Worm (Caenorhabditis elegans) whole organism, L1 larva: Measurements from ENCODE around the gene alg-1.

Experiments
- aha-1 ChIP-seq: fragments of 150-350 bp; optimal IDR thresholded peaks from 2 replicates; lab custom pipeline; 2014; ENCODE audit warnings: missing biosample characterization, missing genetic modification characterization
- aly-2 ChIP-seq: fragments of 150-350 bp; optimal IDR thresholded peaks from 2 replicates; lab custom pipeline; 2014; ENCODE audit warnings: missing biosample characterization, missing genetic modification characterization
- blmp-1 ChIP-seq: fragments of 150-350 bp; optimal IDR thresholded peaks from 2 replicates; lab custom pipeline; 2014; ENCODE audit warnings: missing biosample characterization, missing genetic modification characterization
- ceh-82 ChIP-seq, 3 experiments: fragments of 150-350 bp in 1 of 3; sonication (generic microtip) in 2 of 3; optimal IDR thresholded peaks; 2 replicates each; lab custom pipeline; 2014 to 2017; ENCODE audit warnings: missing biosample characterization in 3 of 3, missing genetic modification characterization in 3 of 3
- ceh-88 ChIP-seq: fragments of 200-800 bp; sonication (Bioruptor generic); IDR thresholded peaks from 2 replicates; pipeline ENCODE4 v1.3.6; 2022; ENCODE audit warnings: missing genetic modification characterization, missing compliant biosample characterization
- ceh-90 ChIP-seq: sonication (generic microtip); optimal IDR thresholded peaks from 2 replicates; lab custom pipeline; 2016; ENCODE audit warnings: missing genetic modification characterization, missing compliant biosample characterization
- efl-1 ChIP-seq, 4 experiments: fragments of 150-350 bp; optimal IDR thresholded peaks in 3 of 4; peaks in 1 of 4; 1 replicate in 1 of 4; 2 replicates in 3 of 4; lab custom pipeline; 2014; ENCODE audit warnings: missing biosample characterization in 2 of 4, missing genetic modification characterization in 2 of 4, missing genetic modification reagents in 2 of 4
- efl-3 ChIP-seq: fragments of 200-800 bp; sonication (Bioruptor generic); optimal IDR thresholded peaks from 2 replicates; lab custom pipeline; 2018; ENCODE audit warnings: mild to moderate bottlenecking, missing genetic modification characterization, missing compliant biosample characterization
- elt-2 ChIP-seq: sonication (generic microtip); optimal IDR thresholded peaks from 2 replicates; lab custom pipeline; 2016; ENCODE audit warnings: missing genetic modification characterization, mild to moderate bottlenecking, inconsistent platforms, missing compliant biosample characterization, missing genetic modification reagents
- elt-3 ChIP-seq, 6 experiments: fragments of 150-350 bp in 1 of 6; sonication (generic microtip); optimal IDR thresholded peaks; 2 replicates each; lab custom pipeline; 2017 to 2018; ENCODE audit warnings: missing biosample characterization in 6 of 6, missing genetic modification characterization in 6 of 6, inconsistent platforms in 1 of 6
- fkh-8 ChIP-seq: sonication (generic microtip); optimal IDR thresholded peaks from 2 replicates; lab custom pipeline; 2016; ENCODE audit warnings: mild to moderate bottlenecking, missing genetic modification characterization, missing compliant biosample characterization
- fos-1 ChIP-seq: fragments of 150-350 bp; optimal IDR thresholded peaks from 2 replicates; lab custom pipeline; 2014; ENCODE audit warnings: missing biosample characterization, missing genetic modification characterization
- hlh-17 ChIP-seq: fragments of 200-800 bp; sonication (Bioruptor generic); optimal IDR thresholded peaks from 2 replicates; lab custom pipeline; 2018; ENCODE audit warnings: missing genetic modification characterization, mild to moderate bottlenecking, missing compliant biosample characterization, moderate library complexity, borderline replicate concordance
- isw-1 ChIP-seq: fragments of 200-800 bp; sonication (Bioruptor generic); IDR thresholded peaks from 2 replicates; pipeline ENCODE4 v1.3.6; 2022; ENCODE audit warnings: missing genetic modification characterization, missing compliant biosample characterization
- jun-1 ChIP-seq: fragments of 150-350 bp; optimal IDR thresholded peaks from 2 replicates; lab custom pipeline; 2014; ENCODE audit warnings: missing biosample characterization, missing genetic modification reagents, missing genetic modification characterization
- lin-14 ChIP-seq: fragments of 200-800 bp; sonication (Bioruptor generic); optimal IDR thresholded peaks from 2 replicates; lab custom pipeline; 2018; ENCODE audit warnings: mild to moderate bottlenecking, missing genetic modification characterization, moderate library complexity, missing compliant biosample characterization
- lin-35 ChIP-seq, 2 experiments: fragments of 150-350 bp; optimal IDR thresholded peaks; 2 replicates each; lab custom pipeline; 2014; ENCODE audit warnings: missing biosample characterization in 2 of 2, missing genetic modification characterization in 2 of 2, missing genetic modification reagents in 2 of 2
- lsy-2 ChIP-seq, 2 experiments: fragments of 150-350 bp; optimal IDR thresholded peaks; 2 replicates each; lab custom pipeline; 2014; ENCODE audit warnings: missing biosample characterization in 2 of 2, missing genetic modification characterization in 2 of 2
- mdl-1 ChIP-seq, 2 experiments: fragments of 150-350 bp; optimal IDR thresholded peaks; 2 replicates each; lab custom pipeline; 2014 to 2017; ENCODE audit warnings: missing biosample characterization in 2 of 2, missing genetic modification characterization in 2 of 2, inconsistent platforms in 1 of 2
- mep-1 ChIP-seq: fragments of 150-350 bp; optimal IDR thresholded peaks from 2 replicates; lab custom pipeline; 2014; ENCODE audit warnings: missing biosample characterization, missing genetic modification characterization
- nhr-20 ChIP-seq: sonication (generic microtip); optimal IDR thresholded peaks from 2 replicates; lab custom pipeline; 2016; ENCODE audit warnings: mild to moderate bottlenecking, missing genetic modification characterization, missing compliant biosample characterization
- nhr-237 ChIP-seq: fragments of 150-350 bp; optimal IDR thresholded peaks from 2 replicates; lab custom pipeline; 2014; ENCODE audit warnings: missing biosample characterization, missing genetic modification characterization
- nhr-47 ChIP-seq: sonication (generic microtip); optimal IDR thresholded peaks from 2 replicates; lab custom pipeline; 2016; ENCODE audit warnings: mild to moderate bottlenecking, missing genetic modification characterization, moderate library complexity, missing compliant biosample characterization
- nhr-71 ChIP-seq: sonication (generic microtip); optimal IDR thresholded peaks from 2 replicates; lab custom pipeline; 2016; ENCODE audit warnings: mild to moderate bottlenecking, missing genetic modification characterization, moderate library complexity, missing compliant biosample characterization
- nhr-77 ChIP-seq: fragments of 150-350 bp; optimal IDR thresholded peaks from 2 replicates; lab custom pipeline; 2014; ENCODE audit warnings: missing biosample characterization, missing genetic modification characterization
- nhr-90 ChIP-seq: sonication (generic microtip); optimal IDR thresholded peaks from 2 replicates; lab custom pipeline; 2016; ENCODE audit warnings: mild to moderate bottlenecking, missing genetic modification characterization, missing compliant biosample characterization; ENCODE audit not compliant: poor library complexity
- pqm-1 ChIP-seq: sonication (generic microtip); optimal IDR thresholded peaks from 3 replicates; lab custom pipeline; 2017; ENCODE audit warnings: missing biosample characterization, missing genetic modification characterization
- rnt-1 ChIP-seq: sonication (generic microtip); optimal IDR thresholded peaks from 2 replicates; lab custom pipeline; 2016; ENCODE audit warnings: mild to moderate bottlenecking, missing genetic modification characterization, moderate library complexity, missing compliant biosample characterization
- skn-1 ChIP-seq: fragments of 150-350 bp; optimal IDR thresholded peaks from 2 replicates; lab custom pipeline; 2014; ENCODE audit warnings: missing biosample characterization, missing genetic modification characterization
- snu-23 ChIP-seq: sonication (generic microtip); optimal IDR thresholded peaks from 2 replicates; lab custom pipeline; 2016; ENCODE audit warnings: missing genetic modification characterization, missing compliant biosample characterization
- swsn-7 ChIP-seq: sonication (generic microtip); optimal IDR thresholded peaks from 2 replicates; lab custom pipeline; 2016; ENCODE audit warnings: missing genetic modification characterization, missing compliant biosample characterization
- tbx-2 ChIP-seq: sonication (generic microtip); optimal IDR thresholded peaks from 2 replicates; lab custom pipeline; 2016; ENCODE audit warnings: missing genetic modification characterization, missing compliant biosample characterization
- unc-130 ChIP-seq: fragments of 150-350 bp; optimal IDR thresholded peaks from 2 replicates; lab custom pipeline; 2017; ENCODE audit warnings: missing biosample characterization, missing genetic modification characterization, inconsistent platforms
- unc-62 ChIP-seq: fragments of 150-350 bp; optimal IDR thresholded peaks from 2 replicates; lab custom pipeline; 2014; ENCODE audit warnings: missing biosample characterization, missing genetic modification reagents, missing genetic modification characterization
- unc-98 ChIP-seq: fragments of 200-800 bp; sonication (Bioruptor generic); IDR thresholded peaks from 2 replicates; pipeline ENCODE4 v1.3.6; 2022; ENCODE audit warnings: missing genetic modification characterization, missing compliant biosample characterization
- xbp-1 ChIP-seq: sonication (generic microtip); optimal IDR thresholded peaks from 2 replicates; lab custom pipeline; 2016; ENCODE audit warnings: missing genetic modification characterization, missing compliant biosample characterization
- ztf-11 ChIP-seq, 2 experiments: sonication (generic microtip); optimal IDR thresholded peaks; 2 replicates each; lab custom pipeline; 2016 to 2017; ENCODE audit warnings: missing genetic modification characterization in 2 of 2, missing biosample characterization in 1 of 2, missing compliant biosample characterization in 1 of 2

alg-1 gene

DNA sequence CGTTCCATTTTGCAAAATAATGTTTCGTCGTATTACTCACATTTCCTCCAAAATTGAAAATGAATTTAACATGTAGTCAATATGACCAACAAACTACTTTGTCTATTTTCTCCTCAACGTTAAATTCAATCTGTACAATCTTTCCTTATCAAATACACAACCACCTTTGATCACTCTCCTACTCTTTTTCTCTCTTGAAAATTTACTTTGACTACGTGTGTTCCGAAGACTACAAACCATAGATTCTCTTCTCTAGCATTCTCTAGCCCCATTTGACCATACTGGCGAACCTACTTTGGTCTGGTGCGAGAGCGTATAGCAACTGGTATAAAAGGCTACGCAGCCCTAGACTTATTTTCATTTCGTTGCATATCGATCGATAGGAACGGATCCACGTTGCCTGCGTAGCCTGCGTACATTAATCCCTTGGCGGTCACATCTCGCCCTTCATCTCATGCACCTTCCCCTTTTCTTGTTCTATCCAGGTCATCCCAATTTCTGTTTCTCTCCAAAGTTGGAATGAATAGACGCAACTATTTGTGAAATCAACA, 51.4 kb downstream of the alg-1 start:
- peak; percentile 51 for TF ChIP-seq nhr-20 (tag; lab: Kevin White, UChicago)
- TF ChIP-seq unc-130 (tag; lab: Kevin White, UChicago): peak; percentile 32
- no peak for TF ChIP-seq efl-3 (GFP tag; lab: Kevin White, UChicago)
- TF ChIP-seq mdl-1 (tag; optimal IDR thresholded peaks at IDR 0.05; lab: Kevin White, UChicago): peak in 1 of 2 experiments; percentile 1
- TF ChIP-seq ztf-11 (tag; optimal IDR thresholded peaks at IDR 0.05; lab: Kevin White, UChicago): no peak
- TF ChIP-seq unc-62: no peak
- peak; percentile 13 for TF ChIP-seq elt-2
- peak; percentile 74 for TF ChIP-seq blmp-1 (tag; lab: Kevin White, UChicago)
- peak; percentile 24 for TF ChIP-seq snu-23
- TF ChIP-seq ceh-88 (GFP tag; lab: Robert Waterston, UW): no peak
- TF ChIP-seq elt-3 (tag; optimal IDR thresholded peaks at IDR 0.05; lab: Kevin White, UChicago): peak in 5 of 6 experiments; percentile 4 to 66 (median 42)
- no peak for TF ChIP-seq hlh-17
- TF ChIP-seq mep-1 (tag; lab: Kevin White, UChicago): peak; percentile 34
- no peak for TF ChIP-seq rnt-1 (tag; lab: Kevin White, UChicago)
- TF ChIP-seq fos-1 (tag; lab: Kevin White, UChicago): no peak
- peak; percentile 2 for TF ChIP-seq nhr-71 (tag; lab: Kevin White, UChicago)
- TF ChIP-seq jun-1 (tag; lab: Kevin White, UChicago): no peak
- no peak for TF ChIP-seq efl-1 (optimal IDR thresholded peaks at IDR 0.05; lab: Kevin White, UChicago)
- TF ChIP-seq efl-1 (GFP tag; optimal IDR thresholded peaks at IDR 0.05 in 1 of 2; lab: Kevin White, UChicago): peak in 1 of 2 experiments; percentile 84

ce11 chrX:14001494-14001974, 52.6 kb downstream of the alg-1 start, which contains the start of gene cytb-5.1:
cytb-5.1 (plus strand) TSS chrX:14001924.
- TF ChIP-seq nhr-237 (tag; lab: Kevin White, UChicago) (peak; percentile 3), skn-1 (tag; lab: Kevin White, UChicago) (peak; percentile 2), nhr-47 (peak; percentile 28), efl-1 (optimal IDR thresholded peaks at IDR 0.05; lab: Kevin White, UChicago) (peak in 1 of 2 experiments; percentile 8), efl-1 (GFP tag; optimal IDR thresholded peaks at IDR 0.05 in 1 of 2; lab: Kevin White, UChicago) (peak in 1 of 2 experiments; percentile 7), fkh-8 (peak; percentile 39), ceh-82 (tag; optimal IDR thresholded peaks at IDR 0.05; lab: Kevin White, UChicago) (peak in 2 of 3 experiments; percentile 21 to 46), tbx-2 (tag; lab: Kevin White, UChicago) (no peak), xbp-1 (tag; lab: Kevin White, UChicago) (peak; percentile 6), nhr-20 (tag; lab: Kevin White, UChicago) (peak; percentile 78), isw-1 (GFP tag; lab: Robert Waterston, UW) (no peak), swsn-7 (tag; lab: Kevin White, UChicago) (peak; percentile 38), blmp-1 (tag; lab: Kevin White, UChicago) (peak; percentile 45), jun-1 (tag; lab: Kevin White, UChicago) (peak; percentile 44), unc-98 (GFP tag; lab: Robert Waterston, UW) (no peak), nhr-77 (peak; percentile 51), ztf-11 (tag; optimal IDR thresholded peaks at IDR 0.05; lab: Kevin White, UChicago) (no peak), lsy-2 (tag; optimal IDR thresholded peaks at IDR 0.05; lab: Kevin White, UChicago) (peak in 1 of 2 experiments; percentile 11), elt-2 (peak; percentile 8), pqm-1 (tag; lab: Kevin White, UChicago) (no peak), nhr-71 (tag; lab: Kevin White, UChicago) (peak; percentile 52), rnt-1 (tag; lab: Kevin White, UChicago) (peak; percentile 28), lin-35 (GFP tag; optimal IDR thresholded peaks at IDR 0.05; lab: Kevin White, UChicago) (peak in 1 of 2 experiments; percentile 24), lin-14 (GFP tag; lab: Kevin White, UChicago) (peak; percentile 68), snu-23 (peak; percentile 36), nhr-90 (tag; lab: Kevin White, UChicago) (no peak), mdl-1 (tag; optimal IDR thresholded peaks at IDR 0.05; lab: Kevin White, UChicago) (peak in 1 of 2 experiments; percentile 5), elt-3 (tag; optimal IDR thresholded peaks at IDR 0.05; lab: Kevin White, UChicago) (peak in 1 of 6 experiments; percentile 17)

DNA sequence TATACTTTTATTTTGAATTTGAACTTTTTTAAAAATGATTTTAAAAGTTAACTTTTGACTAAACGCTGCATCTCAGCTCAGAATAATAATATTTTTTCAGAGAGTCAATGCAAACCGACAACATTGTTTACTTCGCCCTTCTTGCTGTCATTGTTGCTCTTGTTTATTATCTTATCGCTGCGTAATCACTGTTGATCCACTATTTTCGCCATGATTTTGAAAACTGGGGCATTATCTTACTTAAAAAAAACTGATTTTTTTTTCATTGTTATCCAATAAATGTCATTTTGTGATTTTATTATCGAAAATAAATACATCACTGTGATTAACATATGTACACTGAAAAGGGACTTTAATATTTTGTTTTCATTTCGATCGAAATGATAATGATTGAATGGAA, 53.8 kb downstream of the alg-1 start:
- TF ChIP-seq pqm-1 (tag; lab: Kevin White, UChicago): no peak
- no peak for TF ChIP-seq efl-1 (optimal IDR thresholded peaks at IDR 0.05; lab: Kevin White, UChicago)
- TF ChIP-seq efl-1 (GFP tag; optimal IDR thresholded peaks at IDR 0.05 in 1 of 2; lab: Kevin White, UChicago): peak in 1 of 2 experiments; percentile 9
- no peak for TF ChIP-seq aha-1 (tag; lab: Kevin White, UChicago)
- TF ChIP-seq aly-2 (tag; lab: Kevin White, UChicago): no peak
- no peak for TF ChIP-seq ceh-90 (tag; lab: Kevin White, UChicago)
